Fruit fly (Drosophila melanogaster) whole organism, embryonic: ENCODE data around the gene Ing5.

Experiments
- ATbp ChIP-seq: fragments of 200-800 bp; sonication (Bioruptor generic); optimal IDR thresholded peaks from 2 replicates; lab custom pipeline; 2017; ENCODE audit warnings: missing biosample characterization, mild to moderate bottlenecking, missing genetic modification characterization, missing genetic modification reagents
- Adf1 ChIP-seq: fragments of 200-800 bp; sonication (Bioruptor generic); IDR thresholded peaks from 2 replicates; pipeline ENCODE4 v1.3.6; 2022; ENCODE audit warnings: missing biosample characterization, missing genetic modification characterization
- BtbVII ChIP-seq: fragments of 200-800 bp; sonication (Bioruptor generic); optimal IDR thresholded peaks from 3 replicates; lab custom pipeline; 2017; ENCODE audit warnings: missing biosample characterization, mild to moderate bottlenecking, missing genetic modification characterization
- C15 ChIP-seq: fragments of 200-800 bp; sonication (Bioruptor generic); IDR thresholded peaks from 3 replicates; pipeline ENCODE4 v1.3.6; 2022; ENCODE audit warnings: missing biosample characterization, missing genetic modification characterization
- CG10979 ChIP-seq: fragments of 200-800 bp; sonication (Bioruptor generic); optimal IDR thresholded peaks from 2 replicates; lab custom pipeline; 2018; ENCODE audit warnings: missing biosample characterization, mild to moderate bottlenecking, missing genetic modification characterization, moderate library complexity
- CG11398 ChIP-seq: fragments of 200-800 bp; sonication (Bioruptor generic); optimal IDR thresholded peaks from 2 replicates; lab custom pipeline; 2016; ENCODE audit warnings: missing biosample characterization, missing genetic modification characterization
- CG12219 ChIP-seq: fragments of 200-800 bp; sonication (Bioruptor generic); optimal IDR thresholded peaks from 3 replicates; lab custom pipeline; 2018; ENCODE audit warnings: missing biosample characterization, mild to moderate bottlenecking, missing genetic modification characterization
- CG1233 ChIP-seq: fragments of 200-800 bp; sonication (Bioruptor generic); optimal IDR thresholded peaks from 4 replicates; lab custom pipeline; 2018; ENCODE audit warnings: missing biosample characterization, mild to moderate bottlenecking, missing genetic modification characterization
- CG14441 ChIP-seq: fragments of 200-800 bp; sonication (Bioruptor generic); IDR thresholded peaks from 2 replicates; pipeline ENCODE4 v1.3.6; 2022; ENCODE audit warnings: missing biosample characterization, missing genetic modification characterization
- CG15479 ChIP-seq: fragments of 200-800 bp; sonication (Bioruptor generic); optimal IDR thresholded peaks from 3 replicates; lab custom pipeline; 2019; ENCODE audit warnings: missing biosample characterization, mild to moderate bottlenecking, missing genetic modification characterization, moderate library complexity
- CG2202 ChIP-seq: fragments of 200-800 bp; sonication (Bioruptor generic); optimal IDR thresholded peaks from 2 replicates; lab custom pipeline; 2018; ENCODE audit warnings: missing biosample characterization, mild to moderate bottlenecking, missing genetic modification characterization
- CG32772 ChIP-seq: fragments of 200-800 bp; sonication (Bioruptor generic); IDR thresholded peaks from 2 replicates; pipeline ENCODE4 v1.3.6; 2022; ENCODE audit warnings: missing biosample characterization, missing genetic modification characterization
- CG4282 ChIP-seq: fragments of 200-800 bp; sonication (Bioruptor generic); optimal IDR thresholded peaks from 2 replicates; lab custom pipeline; 2016; ENCODE audit warnings: missing biosample characterization, missing genetic modification characterization
- CG43689 ChIP-seq: fragments of 200-800 bp; sonication (Bioruptor generic); IDR thresholded peaks from 2 replicates; pipeline ENCODE4 v1.3.6; 2022; ENCODE audit warnings: missing biosample characterization, missing genetic modification characterization
- CG6254 ChIP-seq: fragments of 200-800 bp; sonication (Bioruptor generic); optimal IDR thresholded peaks from 3 replicates; lab custom pipeline; 2017; ENCODE audit warnings: mild to moderate bottlenecking, missing biosample characterization, missing genetic modification reagents, missing genetic modification characterization
- CG8765 ChIP-seq: fragments of 200-800 bp; sonication (Bioruptor generic); IDR thresholded peaks from 2 replicates; pipeline ENCODE4 v1.3.6; 2022; ENCODE audit warnings: missing biosample characterization, missing genetic modification characterization
- CG9727 ChIP-seq: fragments of 200-800 bp; sonication (Bioruptor generic); optimal IDR thresholded peaks from 3 replicates; lab custom pipeline; 2017; ENCODE audit warnings: missing biosample characterization, mild to moderate bottlenecking, missing genetic modification characterization
- CHES-1-like ChIP-seq: fragments of 200-800 bp; sonication (Bioruptor generic); optimal IDR thresholded peaks from 2 replicates; lab custom pipeline; 2016; ENCODE audit warnings: missing biosample characterization, missing genetic modification characterization
- CoRest ChIP-seq: fragments of 200-800 bp; sonication (Bioruptor generic); optimal IDR thresholded peaks from 3 replicates; lab custom pipeline; 2018; ENCODE audit warnings: missing biosample characterization, mild to moderate bottlenecking, missing genetic modification characterization, moderate library complexity
- CrebB ChIP-seq: fragments of 200-800 bp; sonication (Bioruptor generic); optimal IDR thresholded peaks from 3 replicates; lab custom pipeline; 2018; ENCODE audit warnings: missing biosample characterization, mild to moderate bottlenecking, missing genetic modification characterization
- Dll ChIP-seq: fragments of 200-800 bp; sonication (Bioruptor generic); IDR thresholded peaks from 4 replicates; pipeline ENCODE4 v1.3.6; 2022; ENCODE audit warnings: missing biosample characterization, missing genetic modification characterization; ENCODE audit not compliant: partially characterized antibody
- Doc3 ChIP-seq: fragments of 200-800 bp; sonication (Bioruptor generic); IDR thresholded peaks from 3 replicates; pipeline ENCODE4 v1.3.6; 2022; ENCODE audit warnings: missing biosample characterization, missing genetic modification characterization; ENCODE audit not compliant: partially characterized antibody
- Dref ChIP-seq: fragments of 200-800 bp; sonication (Bioruptor generic); IDR thresholded peaks from 2 replicates; pipeline ENCODE4 v1.3.6; 2022; ENCODE audit warnings: missing biosample characterization, missing genetic modification characterization
- Fer1 ChIP-seq: fragments of 200-800 bp; sonication (Bioruptor generic); optimal IDR thresholded peaks from 2 replicates; lab custom pipeline; 2017; ENCODE audit warnings: missing biosample characterization, mild to moderate bottlenecking, missing genetic modification characterization
- Gug ChIP-seq: fragments of 200-800 bp; sonication (Bioruptor generic); IDR thresholded peaks from 4 replicates; pipeline ENCODE4 v1.3.6; 2022; ENCODE audit warnings: missing biosample characterization, missing genetic modification characterization
- HHEX ChIP-seq: fragments of 200-800 bp; sonication (Bioruptor generic); optimal IDR thresholded peaks from 3 replicates; lab custom pipeline; 2017; ENCODE audit warnings: missing biosample characterization, mild to moderate bottlenecking, missing genetic modification characterization, missing genetic modification reagents
- Lpt ChIP-seq: fragments of >200 bp; optimal IDR thresholded peaks from 2 replicates; lab custom pipeline; 2018; ENCODE audit warnings: missing biosample characterization, missing genetic modification characterization
- Mes4 ChIP-seq: fragments of 200-800 bp; sonication (Bioruptor generic); optimal IDR thresholded peaks from 2 replicates; lab custom pipeline; 2016; ENCODE audit warnings: missing biosample characterization, missing genetic modification characterization
- NC2α ChIP-seq: fragments of 200-800 bp; sonication (Bioruptor generic); optimal IDR thresholded peaks from 2 replicates; lab custom pipeline; 2016; ENCODE audit warnings: missing biosample characterization, missing genetic modification characterization
- Neu2 ChIP-seq: fragments of 200-800 bp; sonication (Bioruptor generic); optimal IDR thresholded peaks from 3 replicates; lab custom pipeline; 2016; ENCODE audit warnings: missing biosample characterization, missing genetic modification characterization, borderline replicate concordance
- Optix ChIP-seq: fragments of 200-800 bp; sonication (Bioruptor generic); IDR thresholded peaks from 3 replicates; pipeline ENCODE4 v1.3.6; 2022; ENCODE audit warnings: missing biosample characterization, missing genetic modification characterization
- Tbp ChIP-seq: fragments of >200 bp; optimal IDR thresholded peaks from 2 replicates; lab custom pipeline; 2018; ENCODE audit warnings: missing biosample characterization, missing genetic modification characterization
- Trl ChIP-seq, 3 experiments: fragments of >200 bp in 2 of 3; fragments of 200-800 bp in 1 of 3; sonication (Bioruptor generic) in 1 of 3; optimal IDR thresholded peaks; 2 replicates in 1 of 3; 3 replicates in 2 of 3; lab custom pipeline; 2016 to 2017; ENCODE audit warnings: missing biosample characterization in 1 of 3, missing genetic modification characterization in 1 of 3
- Xrp1 ChIP-seq: fragments of 200-800 bp; sonication (Bioruptor generic); IDR thresholded peaks from 2 replicates; pipeline ENCODE4 v1.3.6; 2022; ENCODE audit warnings: missing biosample characterization, missing genetic modification characterization
- bbx ChIP-seq: fragments of 200-800 bp; sonication (Bioruptor generic); IDR thresholded peaks from 2 replicates; pipeline ENCODE4 v1.3.6; 2022; ENCODE audit warnings: missing biosample characterization, missing genetic modification characterization; ENCODE audit not compliant: partially characterized antibody
- bcd ChIP-seq: fragments of 200-800 bp; sonication (Bioruptor generic); optimal IDR thresholded peaks from 2 replicates; lab custom pipeline; 2017; ENCODE audit warnings: missing biosample characterization, mild to moderate bottlenecking, missing genetic modification characterization
- cato ChIP-seq: fragments of 200-800 bp; sonication (Bioruptor generic); optimal IDR thresholded peaks from 2 replicates; lab custom pipeline; 2016; ENCODE audit warnings: missing biosample characterization, missing genetic modification characterization, borderline replicate concordance
- crol ChIP-seq: fragments of 200-800 bp; sonication (Bioruptor generic); IDR thresholded peaks from 2 replicates; pipeline ENCODE4 v1.3.6; 2022; ENCODE audit warnings: missing biosample characterization, missing genetic modification characterization
- ewg ChIP-seq: fragments of 200-800 bp; sonication (Bioruptor generic); optimal IDR thresholded peaks from 3 replicates; lab custom pipeline; 2017; ENCODE audit warnings: mild to moderate bottlenecking, missing biosample characterization, missing genetic modification reagents, missing genetic modification characterization
- fru ChIP-seq: fragments of >200 bp; optimal IDR thresholded peaks from 2 replicates; lab custom pipeline; 2017
- ftz-f1 ChIP-seq: fragments of 200-800 bp; sonication (Bioruptor generic); optimal IDR thresholded peaks from 2 replicates; lab custom pipeline; 2016; ENCODE audit warnings: missing biosample characterization, missing genetic modification characterization
- grau ChIP-seq: fragments of 200-800 bp; optimal IDR thresholded peaks from 3 replicates; lab custom pipeline; 2019; ENCODE audit warnings: missing biosample characterization, mild to moderate bottlenecking, missing genetic modification characterization, moderate library complexity
- her ChIP-seq: fragments of 200-800 bp; sonication (Bioruptor generic); optimal IDR thresholded peaks from 2 replicates; lab custom pipeline; 2016; ENCODE audit warnings: missing biosample characterization, missing genetic modification characterization
- ken ChIP-seq: fragments of 200-800 bp; sonication (Bioruptor generic); IDR thresholded peaks from 3 replicates; pipeline ENCODE4 v1.3.6; 2022; ENCODE audit warnings: missing biosample characterization, missing genetic modification characterization
- maf-S ChIP-seq: fragments of 200-800 bp; sonication (Bioruptor generic); optimal IDR thresholded peaks from 2 replicates; lab custom pipeline; 2016; ENCODE audit warnings: missing biosample characterization, missing genetic modification characterization
- pan ChIP-seq, 4 experiments: fragments of >200 bp in 3 of 4; fragments of 200-800 bp in 1 of 4; sonication (Bioruptor generic) in 1 of 4; optimal IDR thresholded peaks in 3 of 4; IDR thresholded peaks in 1 of 4; 2 replicates each; pipeline versions ENCODE4 v1.3.6 to Lab custom; 2017 to 2022; ENCODE audit warnings: missing biosample characterization in 2 of 4, missing genetic modification characterization in 2 of 4, mixed read lengths in 1 of 4
- seq ChIP-seq: fragments of 200-800 bp; sonication (Bioruptor generic); IDR thresholded peaks from 2 replicates; pipeline ENCODE4 v1.3.6; 2022; ENCODE audit warnings: missing biosample characterization, missing genetic modification characterization
- tin ChIP-seq: fragments of 200-800 bp; sonication (Bioruptor generic); optimal IDR thresholded peaks from 3 replicates; lab custom pipeline; 2016; ENCODE audit warnings: missing biosample characterization, missing genetic modification characterization
- trh ChIP-seq: fragments of 200-800 bp; sonication (Bioruptor generic); optimal IDR thresholded peaks from 2 replicates; lab custom pipeline; 2016; ENCODE audit warnings: missing biosample characterization, missing genetic modification characterization
- tx ChIP-seq: fragments of 200-800 bp; sonication (Bioruptor generic); optimal IDR thresholded peaks from 2 replicates; lab custom pipeline; 2016; ENCODE audit warnings: missing biosample characterization, missing genetic modification characterization

Ing5 gene

DNA sequence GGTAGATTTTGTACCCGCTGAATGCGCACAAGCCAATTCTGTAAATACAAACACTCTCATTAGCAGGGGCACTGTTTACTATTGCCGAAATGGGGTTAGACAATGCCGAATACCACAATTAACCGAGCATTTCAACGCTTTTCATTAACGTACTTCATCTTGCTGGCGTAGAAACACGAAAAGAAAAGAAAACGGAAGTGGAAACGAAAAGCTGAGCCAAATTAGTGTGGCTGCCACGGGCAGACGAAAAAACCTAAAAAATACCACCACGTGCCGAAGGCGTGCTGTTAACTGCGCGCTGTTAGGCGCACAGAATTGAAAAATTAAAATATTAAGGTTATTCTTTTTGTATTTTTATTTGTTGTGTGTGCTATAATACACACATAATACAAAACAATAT is 7.8 kb upstream of the Ing5 start, which contains the start of gene RpL24:
Gene RpL24 (minus strand): TSS at position 229 of the 400 bp plus-strand sequence.
- TF ChIP-seq ATbp (GFP tag; lab: Kevin White, UChicago) (peak; percentile 92), CG12219 (GFP tag; lab: Kevin White, UChicago) (peak; percentile 92), Gug (peak; percentile 27; the same call in 2 of the 4 replicates), trh (GFP tag; lab: Kevin White, UChicago) (peak; percentile 69), her (GFP tag; lab: Kevin White, UChicago) (peak; percentile 93), Lpt (GFP tag; lab: Kevin White, UChicago) (no peak), CG6254 (GFP tag; lab: Kevin White, UChicago) (peak; percentile 86), Trl (optimal IDR thresholded peaks at IDR 0.05; lab: Kevin White, UChicago) (no peak), Trl (GFP tag; optimal IDR thresholded peaks at IDR 0.05; lab: Kevin White, UChicago) (peak; percentile 96), CG4282 (GFP tag; lab: Kevin White, UChicago) (peak; percentile 71), CHES-1-like (GFP tag; lab: Kevin White, UChicago) (peak; percentile 85), CG10979 (tag; lab: Kevin White, UChicago) (peak; percentile 75), Dll (GFP tag; lab: Robert Waterston, UW) (no peak), ewg (GFP tag; lab: Kevin White, UChicago) (peak; percentile 85), seq (GFP tag; lab: Robert Waterston, UW) (peak; percentile 80), CoRest (tag; lab: Kevin White, UChicago) (peak; percentile 73), CG43689 (GFP tag; lab: Robert Waterston, UW) (peak; percentile 86), Optix (GFP tag; lab: Robert Waterston, UW) (peak; percentile 73), CrebB (peak; percentile 93), bbx (GFP tag; lab: Robert Waterston, UW) (peak; percentile 29; the same call in 1 of the 2 replicates), ftz-f1 (GFP tag; lab: Kevin White, UChicago) (peak; percentile 27), Dref (GFP tag; lab: Robert Waterston, UW) (peak; percentile 31; the same call in 1 of the 2 replicates), Doc3 (no peak), tin (GFP tag; lab: Kevin White, UChicago) (peak; percentile 88), CG2202 (tag; lab: Kevin White, UChicago) (peak; percentile 89), C15 (peak; percentile 68; the same call in 2 of the 3 replicates), CG32772 (GFP tag; lab: Robert Waterston, UW) (peak; percentile 67), pan (optimal IDR thresholded peaks at IDR 0.05; lab: Kevin White, UChicago) (no peak), pan (GFP tag; optimal IDR thresholded peaks at IDR 0.05 in 1 of 2, IDR thresholded peaks at IDR 0.05 in 1 of 2) (peak in 1 of 2 experiments; percentile 88), Tbp (GFP tag; lab: Kevin White, UChicago) (no peak), grau (tag; lab: Kevin White, UChicago) (peak; percentile 81), CG8765 (GFP tag; lab: Robert Waterston, UW) (no peak), tx (peak; percentile 57), CG9727 (GFP tag; lab: Kevin White, UChicago) (peak; percentile 95), cato (GFP tag; lab: Kevin White, UChicago) (peak; percentile 66), HHEX (peak; percentile 96), fru (no peak), ken (peak; percentile 90), maf-S (GFP tag; lab: Kevin White, UChicago) (peak; percentile 90), Fer1 (peak; percentile 97), Xrp1 (GFP tag; lab: Robert Waterston, UW) (peak; percentile 22), Mes4 (GFP tag; lab: Kevin White, UChicago) (peak; percentile 96), CG11398 (GFP tag; lab: Kevin White, UChicago) (peak; percentile 93), CG15479 (peak; percentile 17), crol (GFP tag; lab: Robert Waterston, UW) (peak; percentile 50), Neu2 (no peak), CG1233 (GFP tag; lab: Kevin White, UChicago) (peak; percentile 96), Adf1 (peak; percentile 63), BtbVII (GFP tag; lab: Kevin White, UChicago) (peak; percentile 96), CG14441 (GFP tag; lab: Robert Waterston, UW) (peak; percentile 69; the same call in 1 of the 2 replicates), NC2α (GFP tag; lab: Kevin White, UChicago) (peak; percentile 83), bcd (GFP tag; lab: Kevin White, UChicago) (peak; percentile 95)
